Worm (Caenorhabditis elegans): ENCODE results near the gene fbxa-141.

fbxa-141 gene

ce11 chrX:14557936-14558554 is 45.3 kb upstream of the fbxa-141 start, which contains the start of gene nhr-3 (continued):
- TF ChIP-seq mes-2 (tag; optimal IDR thresholded peaks at IDR 0.05; ENCODE audit: poor library complexity, severe bottlenecking) (peak; percentile 26), attf-4 (tag; optimal IDR thresholded peaks at IDR 0.05) (no peak), nhr-48 (tag; optimal IDR thresholded peaks at IDR 0.05) (peak; percentile 36), F44E2.7 (GFP tag; IDR thresholded peaks at IDR 0.05) (no peak), hif-1 (tag; optimal IDR thresholded peaks at IDR 0.05) (peak in 1 of 2 experiments; percentile 9), egl-43 (GFP tag; IDR thresholded peaks at IDR 0.05) (no peak), lin-15B (tag; optimal IDR thresholded peaks at IDR 0.05) (no peak), zfp-3 (GFP tag; conservative IDR thresholded peaks at IDR 0.05) (no peak), pqm-1 (tag; optimal IDR thresholded peaks at IDR 0.05) (peak; percentile 65), Y105C5A.15 (GFP tag; IDR thresholded peaks at IDR 0.05) (no peak), zip-2 (tag; optimal IDR thresholded peaks at IDR 0.05) (no peak), saeg-2 (GFP tag; IDR thresholded peaks at IDR 0.05) (no peak), F37D6.2 (tag; optimal IDR thresholded peaks at IDR 0.05) (no peak), ceh-82 (tag; optimal IDR thresholded peaks at IDR 0.05) (no peak), Y75B8A.6 (GFP tag; IDR thresholded peaks at IDR 0.05) (no peak), unc-62 (GFP tag; optimal IDR thresholded peaks at IDR 0.05 in 1 of 2) (peak in 1 of 2 experiments; percentile 99), unc-62 (tag; optimal IDR thresholded peaks at IDR 0.05) (no peak), mdt-29 (GFP tag; IDR thresholded peaks at IDR 0.05) (no peak), nhr-11 (tag; optimal IDR thresholded peaks at IDR 0.05) (no peak), F49E8.2 (tag; optimal IDR thresholded peaks at IDR 0.05; ENCODE audit: borderline replicate concordance) (no peak), T26A8.4 (GFP tag; IDR thresholded peaks at IDR 0.05) (no peak), R02D3.7 (tag; optimal IDR thresholded peaks at IDR 0.05) (no peak), lin-29 (GFP tag; IDR thresholded peaks at IDR 0.05) (no peak), madf-5 (GFP tag; IDR thresholded peaks at IDR 0.05) (no peak), nhr-77 (tag; optimal IDR thresholded peaks at IDR 0.05) (peak; percentile 38), ceh-44 (GFP tag; IDR thresholded peaks at IDR 0.05) (no peak), ceh-28 (tag; optimal IDR thresholded peaks at IDR 0.05) (no peak), arid-1 (GFP tag; conservative IDR thresholded peaks at IDR 0.05) (no peak), egl-27 (tag; optimal IDR thresholded peaks at IDR 0.05) (no peak), dmd-6 (GFP tag; IDR thresholded peaks at IDR 0.05) (peak; percentile 75), fkh-10 (GFP tag; optimal IDR thresholded peaks at IDR 0.05) (no peak), mxl-2 (GFP tag; conservative IDR thresholded peaks at IDR 0.05) (no peak), ZK337.2 (GFP tag; IDR thresholded peaks at IDR 0.05) (no peak), dve-1 (tag; optimal IDR thresholded peaks at IDR 0.05; ENCODE audit: insufficient read depth) (peak; percentile 51), dpl-1 (GFP tag; optimal IDR thresholded peaks at IDR 0.05) (no peak), gei-8 (GFP tag; optimal IDR thresholded peaks at IDR 0.05) (no peak), lin-13 (GFP tag; optimal IDR thresholded peaks at IDR 0.05) (no peak), dmd-9 (GFP tag; IDR thresholded peaks at IDR 0.05) (no peak), duxl-1 (tag; optimal IDR thresholded peaks at IDR 0.05; ENCODE audit: poor library complexity) (no peak), zfp-2 (tag; optimal IDR thresholded peaks at IDR 0.05) (no peak), nhr-41 (GFP tag; IDR thresholded peaks at IDR 0.05) (no peak), ceh-32 (tag; optimal IDR thresholded peaks at IDR 0.05; ENCODE audit: poor library complexity) (no peak), nhr-102 (tag; optimal IDR thresholded peaks at IDR 0.05) (no peak), mdl-1 (tag; optimal IDR thresholded peaks at IDR 0.05) (no peak), snpc-4 (tag; optimal IDR thresholded peaks at IDR 0.05) (no peak), aly-2 (tag; optimal IDR thresholded peaks at IDR 0.05) (no peak), vab-7 (GFP tag; IDR thresholded peaks at IDR 0.05) (no peak), hmg-1.1 (GFP tag; IDR thresholded peaks at IDR 0.05) (no peak), unc-39 (tag; optimal IDR thresholded peaks at IDR 0.05) (no peak), nhr-237 (tag; optimal IDR thresholded peaks at IDR 0.05) (no peak), nhr-42 (GFP tag; IDR thresholded peaks at IDR 0.05) (no peak)

Data from whole organism, L4 larva.